Worm (Caenorhabditis elegans) whole organism, midembryonic: Measurements from ENCODE around the gene srx-29.

ENCODE experiments used
- T22C8.4 ChIP-seq: fragments of 200-800 bp; sonication (Bioruptor generic); IDR thresholded peaks from 2 replicates; pipeline ENCODE4 v1.3.6; 2022; ENCODE audit warnings: missing genetic modification characterization, missing compliant biosample characterization
- flt-1 ChIP-seq: fragments of 200-800 bp; sonication (Bioruptor generic); IDR thresholded peaks from 2 replicates; pipeline ENCODE4 v1.3.6; 2022; ENCODE audit warnings: missing genetic modification characterization, missing compliant biosample characterization
- med-1 ChIP-seq: sonication (generic microtip); optimal IDR thresholded peaks from 2 replicates; lab custom pipeline; 2017; ENCODE audit warnings: missing genetic modification characterization, mild to moderate bottlenecking, missing compliant biosample characterization, antibody characterized with exemption, missing genetic modification reagents; ENCODE audit not compliant: insufficient read depth
- tab-1 ChIP-seq: fragments of 200-800 bp; sonication (Bioruptor generic); IDR thresholded peaks from 2 replicates; pipeline ENCODE4 v1.3.6; 2022; ENCODE audit warnings: missing genetic modification characterization, missing compliant biosample characterization

DNA sequence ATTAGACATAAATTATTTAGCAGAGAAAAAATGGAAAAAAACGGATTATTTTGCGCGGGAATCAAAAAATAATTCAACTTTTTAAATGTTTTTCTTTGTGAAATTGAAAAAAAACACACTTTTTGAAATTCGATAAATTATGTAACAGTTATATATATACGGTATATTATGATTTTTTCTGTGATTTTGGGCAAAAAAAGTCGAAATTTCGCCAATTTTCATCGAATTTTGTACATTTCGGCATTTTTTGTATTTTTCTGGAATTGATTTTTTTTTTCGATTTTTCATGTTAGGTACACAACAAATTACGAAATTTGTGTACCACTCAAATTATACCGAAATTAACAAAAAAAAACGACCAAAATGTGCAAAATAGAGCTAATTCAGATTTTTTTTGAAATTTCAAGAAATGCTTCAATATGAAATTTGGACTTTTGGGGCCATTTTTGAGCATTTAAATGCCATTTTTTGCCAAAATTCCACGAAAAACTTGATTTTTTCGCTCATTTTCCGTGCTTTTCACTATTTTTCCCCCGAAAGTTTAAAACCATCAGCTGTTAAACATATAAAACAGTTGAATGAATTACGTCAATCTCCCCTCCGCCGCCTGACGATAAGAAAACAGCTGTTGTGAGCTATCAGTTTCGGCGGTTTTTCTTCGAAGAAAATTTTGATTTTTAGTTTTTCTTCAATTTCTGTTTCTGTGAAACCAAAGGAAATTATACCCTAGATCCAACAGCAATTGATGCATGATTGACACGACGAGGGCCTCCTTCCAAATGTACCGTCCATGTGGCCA lies 39.5 kb downstream of the srx-29 start:
- TF ChIP-seq T22C8.4 (GFP tag; lab: Robert Waterston, UW) (no peak), flt-1 (no peak), tab-1 (GFP tag; lab: Robert Waterston, UW) (no peak), med-1 (GFP tag; lab: Kevin White, UChicago) (no peak)
